Worm (Caenorhabditis elegans) whole organism, L3 larva: ENCODE data around the gene F55G1.6.

Source experiments
- R02D3.7 ChIP-seq: fragments of 150-350 bp; optimal IDR thresholded peaks from 2 replicates; lab custom pipeline; 2014; ENCODE audit warnings: missing biosample characterization, missing genetic modification characterization
- ZK546.5 ChIP-seq: sonication (generic microtip); optimal IDR thresholded peaks from 2 replicates; lab custom pipeline; 2017; ENCODE audit warnings: missing biosample characterization, missing genetic modification characterization
- ceh-16 ChIP-seq: sonication (generic microtip); optimal IDR thresholded peaks from 2 replicates; lab custom pipeline; 2017; ENCODE audit warnings: missing biosample characterization, missing genetic modification characterization
- ceh-28 ChIP-seq: fragments of 150-350 bp; optimal IDR thresholded peaks from 2 replicates; lab custom pipeline; 2014; ENCODE audit warnings: missing biosample characterization, missing genetic modification reagents, missing genetic modification characterization
- ceh-9 ChIP-seq: sonication (generic microtip); optimal IDR thresholded peaks from 2 replicates; lab custom pipeline; 2018; ENCODE audit warnings: missing biosample characterization, missing genetic modification characterization
- elt-2 ChIP-seq: sonication (generic microtip); optimal IDR thresholded peaks from 2 replicates; lab custom pipeline; 2016; ENCODE audit warnings: missing genetic modification reagents, mild to moderate bottlenecking, missing genetic modification characterization, missing compliant biosample characterization
- elt-3 ChIP-seq, 3 experiments: fragments of 150-350 bp in 1 of 3; sonication (generic microtip) in 2 of 3; optimal IDR thresholded peaks; 2 replicates in 2 of 3; 4 replicates in 1 of 3; lab custom pipeline; 2014 to 2017; ENCODE audit warnings: missing biosample characterization in 3 of 3, missing genetic modification characterization in 3 of 3
- eor-1 ChIP-seq, 2 experiments: fragments of 150-350 bp; optimal IDR thresholded peaks; 2 replicates each; lab custom pipeline; 2014 to 2018; ENCODE audit warnings: missing biosample characterization in 2 of 2, missing genetic modification characterization in 2 of 2
- fkh-10 ChIP-seq: sonication (generic microtip); optimal IDR thresholded peaks from 2 replicates; lab custom pipeline; 2017; ENCODE audit warnings: missing biosample characterization, missing genetic modification reagents, missing genetic modification characterization
- fos-1 ChIP-seq: fragments of 150-350 bp; optimal IDR thresholded peaks from 2 replicates; lab custom pipeline; 2014; ENCODE audit warnings: missing biosample characterization, missing genetic modification characterization
- jun-1 ChIP-seq: fragments of 150-350 bp; optimal IDR thresholded peaks from 2 replicates; lab custom pipeline; 2014; ENCODE audit warnings: missing biosample characterization, missing genetic modification reagents, missing genetic modification characterization
- lin-15B ChIP-seq: fragments of 150-350 bp; optimal IDR thresholded peaks from 2 replicates; lab custom pipeline; 2014; ENCODE audit warnings: missing biosample characterization, missing genetic modification characterization
- lin-39 ChIP-seq: fragments of 150-350 bp; optimal IDR thresholded peaks from 2 replicates; lab custom pipeline; 2018; ENCODE audit warnings: missing biosample characterization, missing genetic modification reagents, missing genetic modification characterization
- lsy-12 ChIP-seq: sonication (generic microtip); optimal IDR thresholded peaks from 2 replicates; lab custom pipeline; 2016; ENCODE audit warnings: mild to moderate bottlenecking, missing genetic modification characterization, missing compliant biosample characterization
- mml-1 ChIP-seq: fragments of 150-350 bp; sonication (generic microtip); optimal IDR thresholded peaks from 3 replicates; lab custom pipeline; 2014; ENCODE audit warnings: missing biosample characterization, missing genetic modification characterization
- nfya-1 ChIP-seq: sonication (generic microtip); optimal IDR thresholded peaks from 2 replicates; lab custom pipeline; 2017; ENCODE audit warnings: missing genetic modification characterization, mild to moderate bottlenecking, missing compliant biosample characterization, antibody characterized with exemption, moderate library complexity; ENCODE audit not compliant: insufficient read depth
- nhr-11 ChIP-seq: fragments of 150-350 bp; optimal IDR thresholded peaks from 2 replicates; lab custom pipeline; 2014; ENCODE audit warnings: missing biosample characterization, missing genetic modification characterization
- nhr-23 ChIP-seq: fragments of 150-350 bp; optimal IDR thresholded peaks from 2 replicates; lab custom pipeline; 2014; ENCODE audit warnings: missing biosample characterization, missing genetic modification reagents, missing genetic modification characterization
- nhr-25 ChIP-seq: sonication (generic microtip); optimal IDR thresholded peaks from 2 replicates; lab custom pipeline; 2017; ENCODE audit warnings: missing biosample characterization, missing genetic modification characterization
- nhr-28 ChIP-seq: fragments of 150-350 bp; optimal IDR thresholded peaks from 2 replicates; lab custom pipeline; 2014; ENCODE audit warnings: missing biosample characterization, missing genetic modification characterization
- nhr-43 ChIP-seq: sonication (generic microtip); optimal IDR thresholded peaks from 2 replicates; lab custom pipeline; 2016; ENCODE audit warnings: mild to moderate bottlenecking, missing genetic modification characterization, missing compliant biosample characterization; ENCODE audit not compliant: poor library complexity, severe bottlenecking
- nhr-77 ChIP-seq: fragments of 150-350 bp; optimal IDR thresholded peaks from 2 replicates; lab custom pipeline; 2014; ENCODE audit warnings: missing biosample characterization, missing genetic modification characterization
- pqm-1 ChIP-seq: fragments of 150-350 bp; optimal IDR thresholded peaks from 2 replicates; lab custom pipeline; 2017; ENCODE audit warnings: missing biosample characterization, missing genetic modification characterization, inconsistent platforms
- sea-2 ChIP-seq: fragments of 150-350 bp; sonication (generic microtip); optimal IDR thresholded peaks from 4 replicates; lab custom pipeline; 2014; ENCODE audit warnings: missing biosample characterization, missing genetic modification reagents, missing genetic modification characterization
- skn-1 ChIP-seq: fragments of 150-350 bp; optimal IDR thresholded peaks from 2 replicates; lab custom pipeline; 2014; ENCODE audit warnings: missing biosample characterization, missing genetic modification characterization
- ztf-11 ChIP-seq: fragments of 150-350 bp; optimal IDR thresholded peaks from 2 replicates; lab custom pipeline; 2014; ENCODE audit warnings: missing biosample characterization, missing genetic modification characterization

F55G1.6 gene

ce11 chrIV:7467170-7467569 lies 6.1 kb upstream of the F55G1.6 start:
- no peak for TF ChIP-seq nhr-25 (tag; lab: Kevin White, UChicago)
- no peak for TF ChIP-seq lin-15B (tag; lab: Kevin White, UChicago)
- TF ChIP-seq fos-1 (tag; lab: Kevin White, UChicago), result no peak
- no peak for TF ChIP-seq nhr-23
- TF ChIP-seq ceh-28, result no peak
- no peak for TF ChIP-seq nhr-77 (tag; lab: Kevin White, UChicago)
- TF ChIP-seq sea-2 (GFP tag; lab: Kevin White, UChicago), result no peak
- TF ChIP-seq pqm-1 (tag; lab: Kevin White, UChicago), result peak; percentile 36
- no peak for TF ChIP-seq jun-1 (tag; lab: Kevin White, UChicago)
- no peak for TF ChIP-seq lsy-12 (tag; lab: Kevin White, UChicago)
- TF ChIP-seq R02D3.7 (tag; lab: Kevin White, UChicago), result no peak
- peak; percentile 62 for TF ChIP-seq elt-2 (tag; lab: Kevin White, UChicago)
- TF ChIP-seq nhr-28 (tag; lab: Kevin White, UChicago), result no peak

DNA sequence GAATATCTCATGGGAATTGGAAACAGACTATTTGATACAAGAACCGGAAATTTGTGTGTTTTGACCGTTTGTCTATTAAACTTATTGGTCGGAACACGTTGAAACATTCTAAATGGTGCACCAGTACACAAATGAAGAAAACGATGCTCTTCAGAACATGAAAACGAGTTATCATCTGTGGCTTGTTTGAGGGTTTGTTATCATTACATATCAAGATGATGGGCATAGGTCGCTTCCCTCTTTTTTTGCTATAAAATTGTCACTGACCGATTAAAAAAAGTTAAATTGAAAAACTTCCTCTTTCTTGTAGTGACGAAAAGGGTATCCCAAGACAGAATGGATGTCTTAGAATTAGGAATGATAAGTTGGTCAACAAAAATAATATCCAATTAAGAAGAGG lies 4.7 kb upstream of the F55G1.6 start:
- TF ChIP-seq elt-2 (tag; lab: Kevin White, UChicago), result peak; percentile 42
- no peak for TF ChIP-seq ceh-16

- TF ChIP-seq lin-39 (tag; lab: Kevin White, UChicago), result no peak
- TF ChIP-seq eor-1 (tag; optimal IDR thresholded peaks at IDR 0.05; lab: Kevin White, UChicago), result no peak
- TF ChIP-seq nhr-11, result no peak
- TF ChIP-seq nhr-43 (tag; lab: Kevin White, UChicago), result peak; percentile 37
- TF ChIP-seq elt-3 (tag; optimal IDR thresholded peaks at IDR 0.05; lab: Kevin White, UChicago), result peak in 1 of 3 experiments; percentile 19
Measured at ce11 chrIV:7469782-7470413, 3.4 kb upstream of the F55G1.6 start, which contains the start of gene F55G1.7. F55G1.7 (minus strand) TSS chrIV:7469832.

ce11 chrIV:7474826-7475225 lies 1.5 kb downstream of the F55G1.6 start, which contains the start of gene slc-25A18.2:
slc-25A18.2 (plus strand) TSS chrIV:7475041.
- TF ChIP-seq nhr-23 (no peak), fkh-10 (GFP tag; lab: Kevin White, UChicago) (no peak)
- TF ChIP-seq, all 47 proteins: peak for 0

DNA sequence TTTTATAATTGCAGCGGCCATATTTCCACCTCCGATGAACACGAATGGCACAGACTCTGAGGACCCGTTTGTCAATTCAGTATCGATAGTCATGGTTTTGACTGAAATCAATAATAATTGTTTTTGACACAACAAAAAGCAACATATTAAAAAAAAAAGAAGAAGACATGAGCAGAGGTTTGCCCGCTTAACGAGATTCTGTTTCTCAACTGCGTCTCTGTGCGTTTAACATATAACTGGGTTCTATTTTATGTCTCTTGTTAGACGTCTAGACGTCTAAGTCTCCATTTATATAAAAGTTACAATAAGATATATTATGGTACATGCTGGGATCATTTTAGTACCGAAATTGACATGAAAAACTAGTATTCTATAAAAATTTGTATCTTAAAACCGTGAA lies 3.9 kb downstream of the F55G1.6 start, which contains the start of gene pycr-4:
pycr-4 (minus strand) TSS at position 101 of the 400 bp plus-strand sequence.
- no peak for TF ChIP-seq jun-1 (tag; lab: Kevin White, UChicago)
- no peak for TF ChIP-seq nhr-23
- no peak for TF ChIP-seq ZK546.5 (tag; lab: Kevin White, UChicago)
- TF ChIP-seq ceh-9 (tag; lab: Kevin White, UChicago), result no peak
- TF ChIP-seq skn-1 (tag; lab: Kevin White, UChicago), result no peak

DNA sequence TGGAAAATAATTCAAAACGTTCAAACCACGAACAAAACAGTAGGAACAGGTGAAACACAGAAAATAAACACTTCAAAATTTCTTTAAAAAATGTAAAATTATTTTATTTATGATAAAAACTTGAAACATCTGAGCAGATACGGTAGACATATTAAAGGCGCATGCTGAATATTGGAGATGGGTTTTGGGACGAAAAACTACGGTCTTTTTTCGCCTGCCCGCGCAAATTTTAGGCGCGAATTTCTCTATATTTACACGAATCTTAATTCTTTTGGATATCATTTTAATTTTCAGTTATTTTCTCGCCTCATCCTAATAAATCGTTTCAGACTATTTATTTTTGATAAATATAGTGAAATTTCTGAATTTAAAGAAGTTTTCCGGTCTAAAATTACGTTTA lies 4.4 kb downstream of the F55G1.6 start:
- TF ChIP-seq sea-2 (GFP tag; lab: Kevin White, UChicago), result no peak
- no peak for TF ChIP-seq nhr-43 (tag; lab: Kevin White, UChicago)
- no peak for TF ChIP-seq elt-2 (tag; lab: Kevin White, UChicago)
- no peak for TF ChIP-seq ztf-11 (tag; lab: Kevin White, UChicago)
- TF ChIP-seq ZK546.5 (tag; lab: Kevin White, UChicago), result no peak
- TF ChIP-seq pqm-1 (tag; lab: Kevin White, UChicago), result no peak
- TF ChIP-seq, all 47 proteins: peak for 0

DNA sequence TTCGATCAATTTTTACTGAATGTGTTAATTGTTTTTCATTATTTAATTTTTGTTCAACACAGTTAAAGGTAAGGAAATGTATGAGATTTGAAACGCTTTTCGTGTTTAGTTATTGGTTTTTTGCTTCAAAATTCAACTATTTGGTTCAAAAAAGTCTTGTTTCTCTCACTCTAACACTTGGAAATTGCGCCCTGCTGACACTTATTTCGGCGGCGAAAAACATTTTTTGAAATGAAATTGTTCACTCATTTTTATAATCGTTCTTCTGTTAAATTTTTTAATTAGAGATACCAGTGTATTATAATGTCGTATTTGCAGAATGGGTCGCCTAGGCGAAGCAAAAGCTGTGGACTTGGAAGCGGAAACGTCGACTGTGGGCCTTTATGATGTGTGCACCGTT lies 4.8 kb downstream of the F55G1.6 start, which contains the start of gene rod-1:
rod-1 (plus strand) TSS at position 319 of the 400 bp plus-strand sequence.
- TF ChIP-seq mml-1 (tag; lab: Kevin White, UChicago), result no peak
- TF ChIP-seq nfya-1 (tag; lab: Kevin White, UChicago), result no peak
- no peak for TF ChIP-seq pqm-1 (tag; lab: Kevin White, UChicago)
